Fruit fly (Drosophila melanogaster) Kc167 (cell line): ENCODE data around the gene CG5122.

Source experiments
- Myc ChIP-seq: fragments of >200 bp; optimal IDR thresholded peaks from 2 replicates; lab custom pipeline; 2017; ENCODE audit warnings: missing external identifiers
- Sin3A ChIP-seq: fragments of >200 bp; optimal IDR thresholded peaks from 2 replicates; lab custom pipeline; 2018; ENCODE audit warnings: missing external identifiers
- h ChIP-seq: fragments of >200 bp; optimal IDR thresholded peaks from 3 replicates; lab custom pipeline; 2018; ENCODE audit warnings: missing external identifiers
- insv ChIP-seq: fragments of >200 bp; optimal IDR thresholded peaks from 3 replicates; lab custom pipeline; 2018; ENCODE audit warnings: missing external identifiers
- psq ChIP-seq: fragments of >200 bp; optimal IDR thresholded peaks from 2 replicates; lab custom pipeline; 2017; ENCODE audit warnings: missing external identifiers
- ttk ChIP-seq: sonication (Bioruptor generic); optimal IDR thresholded peaks from 2 replicates; lab custom pipeline; 2017; ENCODE audit warnings: missing external identifiers

CG5122 gene

DNA sequence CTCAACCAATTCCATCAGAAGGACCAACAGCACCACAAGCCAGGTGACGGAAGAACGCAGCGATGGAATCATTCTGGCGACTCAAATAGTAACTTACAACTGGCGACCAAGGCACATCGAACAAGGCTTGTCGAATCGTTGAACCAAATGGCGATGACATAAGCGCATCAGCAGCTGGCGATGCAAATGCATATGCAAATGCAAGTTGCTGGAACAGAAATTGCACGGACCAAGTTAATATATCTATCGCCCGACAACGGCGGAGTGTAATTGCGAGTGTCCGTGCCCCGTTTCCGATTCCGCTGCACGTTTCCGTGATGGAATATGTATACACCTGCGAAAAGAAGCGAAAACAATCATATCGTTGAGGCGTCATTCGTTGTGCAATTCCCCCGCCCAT, 11.4 kb upstream of the CG5122 start, which contains the start of the genes CG44198 and CG43050:
CG44198 (minus strand) TSS at position 101 of the 400 bp plus-strand sequence.
CG43050 (plus strand) TSS at position 261 of the 400 bp plus-strand sequence.
- TF ChIP-seq insv (lab: Kevin White, UChicago) (no peak), psq (lab: Kevin White, UChicago) (no peak), ttk (no peak), Myc (lab: Kevin White, UChicago) (no peak), Sin3A (lab: Kevin White, UChicago) (no peak), h (lab: Kevin White, UChicago) (no peak)

DNA sequence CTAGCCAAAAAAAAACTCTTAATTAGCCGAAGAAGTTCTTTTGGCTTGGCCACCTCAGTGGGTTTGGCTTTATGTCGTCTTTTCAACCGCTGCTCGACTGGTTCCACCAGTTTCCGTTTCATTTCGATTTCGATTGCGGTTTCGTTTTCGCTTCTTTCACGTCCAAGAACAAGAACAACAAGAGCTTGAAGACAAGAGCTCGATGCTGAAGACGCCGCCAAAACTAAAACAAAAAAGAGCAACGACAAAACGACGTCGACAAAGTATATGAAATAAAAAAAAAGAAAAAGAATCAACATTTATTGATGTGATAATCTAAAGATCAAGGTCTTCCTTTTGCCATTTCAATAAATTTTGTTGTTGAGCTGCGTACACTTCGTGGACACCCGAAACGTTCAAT, 7.9 kb upstream of the CG5122 start:
- TF ChIP-seq psq (lab: Kevin White, UChicago), result no peak
- TF ChIP-seq ttk, result no peak

- TF ChIP-seq ttk (no peak), insv (lab: Kevin White, UChicago) (no peak), Myc (lab: Kevin White, UChicago) (no peak)
These were observed 5.5 kb downstream of the CG5122 start for dm6 chr2L:13135929-13136328.

dm6 chr2L:13140891-13141290, 10.5 kb downstream of the CG5122 start:
- TF ChIP-seq ttk (no peak), Sin3A (lab: Kevin White, UChicago) (no peak), h (lab: Kevin White, UChicago) (no peak), psq (lab: Kevin White, UChicago) (no peak), Myc (lab: Kevin White, UChicago) (no peak), insv (lab: Kevin White, UChicago) (no peak)

dm6 chr2L:13142803-13143202, 12.4 kb downstream of the CG5122 start, which contains the start of gene CG9928:
TSS of gene CG9928 (minus strand) at chr2L:13142903.
- TF ChIP-seq Myc (lab: Kevin White, UChicago), result no peak
- no peak for TF ChIP-seq Sin3A (lab: Kevin White, UChicago)
- TF ChIP-seq ttk, result no peak
- no peak for TF ChIP-seq psq (lab: Kevin White, UChicago)
- TF ChIP-seq insv (lab: Kevin White, UChicago), result no peak
- no peak for TF ChIP-seq h (lab: Kevin White, UChicago)

- no peak for TF ChIP-seq Myc (lab: Kevin White, UChicago)
These were observed 13.1 kb downstream of the CG5122 start, which contains the start of gene CG16978 for dm6 chr2L:13143522-13143921. TSS of gene CG16978 (minus strand) at chr2L:13143622.

- TF ChIP-seq Myc (lab: Kevin White, UChicago) (no peak), insv (lab: Kevin White, UChicago) (no peak), ttk (no peak), h (lab: Kevin White, UChicago) (no peak), Sin3A (lab: Kevin White, UChicago) (no peak), psq (lab: Kevin White, UChicago) (no peak)
These were observed 14.8 kb downstream of the CG5122 start for dm6 chr2L:13145035-13145683.

dm6 chr2L:13146254-13146653, 15.9 kb downstream of the CG5122 start:
- TF ChIP-seq Sin3A (lab: Kevin White, UChicago) (no peak), psq (lab: Kevin White, UChicago) (no peak), Myc (lab: Kevin White, UChicago) (no peak), insv (lab: Kevin White, UChicago) (no peak)

- no peak for TF ChIP-seq Myc (lab: Kevin White, UChicago)
- TF ChIP-seq ttk, result no peak
- TF ChIP-seq psq (lab: Kevin White, UChicago), result no peak
- no peak for TF ChIP-seq insv (lab: Kevin White, UChicago)
- TF ChIP-seq Sin3A (lab: Kevin White, UChicago), result no peak
- TF ChIP-seq h (lab: Kevin White, UChicago), result no peak
These were observed 23.9 kb downstream of the CG5122 start for dm6 chr2L:13154313-13154712.

dm6 chr2L:13156349-13156748, 26.0 kb downstream of the CG5122 start:
- TF ChIP-seq insv (lab: Kevin White, UChicago), result no peak
- no peak for TF ChIP-seq ttk
- TF ChIP-seq h (lab: Kevin White, UChicago), result no peak
- no peak for TF ChIP-seq Myc (lab: Kevin White, UChicago)
- TF ChIP-seq Sin3A (lab: Kevin White, UChicago), result no peak
- no peak for TF ChIP-seq psq (lab: Kevin White, UChicago)

- TF ChIP-seq ttk (no peak), Sin3A (lab: Kevin White, UChicago) (no peak), psq (lab: Kevin White, UChicago) (no peak), Myc (lab: Kevin White, UChicago) (no peak), h (lab: Kevin White, UChicago) (no peak), insv (lab: Kevin White, UChicago) (no peak)
These were observed 27.5 kb downstream of the CG5122 start for dm6 chr2L:13157903-13158302.

- TF ChIP-seq Sin3A (lab: Kevin White, UChicago) (no peak), ttk (no peak), Myc (lab: Kevin White, UChicago) (no peak), psq (lab: Kevin White, UChicago) (no peak), insv (lab: Kevin White, UChicago) (no peak)
These were observed 28.1 kb downstream of the CG5122 start, which contains the start of gene Pk34A for dm6 chr2L:13158510-13158909. TSS of gene Pk34A (plus strand) at chr2L:13158810.

DNA sequence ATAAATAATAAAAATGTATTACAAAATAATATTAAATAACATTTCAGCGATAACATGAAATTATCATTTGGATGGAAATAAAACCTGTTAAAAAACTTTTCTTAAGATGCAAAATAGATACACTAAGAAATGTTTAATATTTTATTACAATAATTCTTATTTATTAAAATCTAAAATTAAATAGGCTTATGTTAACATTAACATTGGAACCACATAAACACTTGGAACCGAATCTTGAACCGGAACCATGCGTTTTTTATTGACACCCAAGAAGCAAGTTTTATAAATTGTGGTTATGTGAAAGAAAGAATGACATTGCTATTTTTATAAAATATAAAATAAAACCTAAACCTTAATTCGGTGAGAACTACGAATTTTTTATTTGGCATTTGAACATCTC, 29.8 kb downstream of the CG5122 start, which contains the start of gene kmg:
kmg (plus strand) TSS at position 301 of the 400 bp plus-strand sequence.
- no peak for TF ChIP-seq Myc (lab: Kevin White, UChicago)
